Worm (Caenorhabditis elegans): ENCODE data around the gene clec-4.

- TF ChIP-seq alr-1 (tag; optimal IDR thresholded peaks at IDR 0.05; ENCODE audit: borderline replicate concordance) (no peak), vab-15 (tag; optimal IDR thresholded peaks at IDR 0.05) (no peak), lin-39 (tag; optimal IDR thresholded peaks at IDR 0.05) (no peak), nhr-76 (tag; optimal IDR thresholded peaks at IDR 0.05) (no peak), unc-130 (tag; optimal IDR thresholded peaks at IDR 0.05) (no peak), swsn-7 (tag; optimal IDR thresholded peaks at IDR 0.05) (no peak)
These were observed 36.4 kb downstream of the clec-4 start, which contains the start of gene F49C5.9 for ce11 chrII:12544533-12544932.

Data from whole organism, L1 larva.